Worm (Caenorhabditis elegans): ENCODE data around the gene C16C10.4.

- TF ChIP-seq mdl-1 (tag; optimal IDR thresholded peaks at IDR 0.05) (no peak), lin-13 (GFP tag; optimal IDR thresholded peaks at IDR 0.05) (no peak), mbf-1 (tag; optimal IDR thresholded peaks at IDR 0.05) (no peak), unc-39 (tag; optimal IDR thresholded peaks at IDR 0.05) (no peak), zag-1 (tag; optimal IDR thresholded peaks at IDR 0.05) (no peak)
These were observed 7.1 kb upstream of the C16C10.4 start, which contains the start of gene C16C10.8 for ce11 chrIII:4164071-4164470.
